Worm (Caenorhabditis elegans) whole organism, early embryonic: ENCODE measurements around the gene T20D3.5.

Experiments
- B0310.2 ChIP-seq: sonication (generic microtip); optimal IDR thresholded peaks from 2 replicates; lab custom pipeline; 2016; ENCODE audit warnings: mild to moderate bottlenecking, missing genetic modification characterization, missing compliant biosample characterization
- F13C5.2 ChIP-seq: sonication (generic microtip); optimal IDR thresholded peaks from 2 replicates; lab custom pipeline; 2017; ENCODE audit warnings: mild to moderate bottlenecking, missing genetic modification characterization, inconsistent platforms, missing compliant biosample characterization
- aly-1 ChIP-seq: sonication (generic microtip); optimal IDR thresholded peaks from 2 replicates; lab custom pipeline; 2016; ENCODE audit warnings: missing genetic modification characterization, missing compliant biosample characterization
- ceh-13 ChIP-seq: fragments of 200-800 bp; sonication (Bioruptor generic); optimal IDR thresholded peaks from 2 replicates; lab custom pipeline; 2018; ENCODE audit warnings: mild to moderate bottlenecking, missing genetic modification characterization, missing compliant biosample characterization
- ceh-36 ChIP-seq: sonication (generic microtip); optimal IDR thresholded peaks from 2 replicates; lab custom pipeline; 2016; ENCODE audit warnings: missing genetic modification characterization, inconsistent platforms, missing compliant biosample characterization
- ets-7 ChIP-seq: sonication (generic microtip); optimal IDR thresholded peaks from 2 replicates; lab custom pipeline; 2016; ENCODE audit warnings: missing genotype, missing genetic modification characterization, missing compliant biosample characterization
- flt-1 ChIP-seq: fragments of 200-800 bp; sonication (Bioruptor generic); IDR thresholded peaks from 2 replicates; pipeline ENCODE4 v1.3.6; 2022; ENCODE audit warnings: missing genetic modification characterization, missing compliant biosample characterization
- hmbx-1 ChIP-seq: sonication (generic microtip); optimal IDR thresholded peaks from 2 replicates; lab custom pipeline; 2016; ENCODE audit warnings: mild to moderate bottlenecking, missing genetic modification characterization, missing compliant biosample characterization
- hmg-4 ChIP-seq: fragments of 200-800 bp; sonication (Bioruptor generic); optimal IDR thresholded peaks from 2 replicates; lab custom pipeline; 2018; ENCODE audit warnings: mild to moderate bottlenecking, missing genetic modification characterization, missing compliant biosample characterization
- hnd-1 ChIP-seq: sonication (generic microtip); optimal IDR thresholded peaks from 2 replicates; lab custom pipeline; 2016; ENCODE audit warnings: missing genetic modification characterization, missing compliant biosample characterization
- pes-1 ChIP-seq: fragments of 200-800 bp; sonication (Bioruptor generic); IDR thresholded peaks from 2 replicates; pipeline ENCODE4 v1.3.6; 2022; ENCODE audit warnings: missing genetic modification reagents, missing genetic modification characterization, missing compliant biosample characterization
- scrt-1 ChIP-seq: fragments of 200-800 bp; sonication (Bioruptor generic); IDR thresholded peaks from 2 replicates; pipeline ENCODE4 v1.3.6; 2022; ENCODE audit warnings: missing genetic modification characterization, missing compliant biosample characterization
- tbx-11 ChIP-seq: fragments of 200-800 bp; sonication (Bioruptor generic); IDR thresholded peaks from 2 replicates; pipeline ENCODE4 v1.3.6; 2022; ENCODE audit warnings: missing genetic modification characterization, missing compliant biosample characterization
- tbx-37 ChIP-seq: fragments of 200-800 bp; sonication (Bioruptor generic); conservative IDR thresholded peaks from 2 replicates; pipeline ENCODE4 v1.3.6; 2022; ENCODE audit warnings: missing genetic modification reagents, missing genetic modification characterization, missing compliant biosample characterization
- tra-4 ChIP-seq: sonication (generic microtip); optimal IDR thresholded peaks from 2 replicates; lab custom pipeline; 2017; ENCODE audit warnings: missing genetic modification characterization, missing compliant biosample characterization

Gene T20D3.5

ce11 chrIV:9384826-9385225 is 48.0 kb downstream of the T20D3.5 start, which contains the start of gene C10C5.7:
Gene C10C5.7, plus strand, starts transcription at chrIV:9385126.
- TF ChIP-seq tbx-11 (GFP tag; lab: Robert Waterston, UW) (no peak), hnd-1 (tag; lab: Kevin White, UChicago) (no peak), ceh-13 (no peak), aly-1 (tag; lab: Kevin White, UChicago) (no peak), F13C5.2 (tag; lab: Kevin White, UChicago) (no peak), tbx-37 (GFP tag; lab: Robert Waterston, UW) (no peak), tra-4 (tag; lab: Kevin White, UChicago) (no peak), ceh-36 (tag; lab: Kevin White, UChicago) (no peak), ets-7 (tag; lab: Kevin White, UChicago) (no peak), pes-1 (no peak), hmbx-1 (no peak), B0310.2 (tag; lab: Kevin White, UChicago) (no peak), hmg-4 (GFP tag; lab: Kevin White, UChicago) (no peak)

DNA sequence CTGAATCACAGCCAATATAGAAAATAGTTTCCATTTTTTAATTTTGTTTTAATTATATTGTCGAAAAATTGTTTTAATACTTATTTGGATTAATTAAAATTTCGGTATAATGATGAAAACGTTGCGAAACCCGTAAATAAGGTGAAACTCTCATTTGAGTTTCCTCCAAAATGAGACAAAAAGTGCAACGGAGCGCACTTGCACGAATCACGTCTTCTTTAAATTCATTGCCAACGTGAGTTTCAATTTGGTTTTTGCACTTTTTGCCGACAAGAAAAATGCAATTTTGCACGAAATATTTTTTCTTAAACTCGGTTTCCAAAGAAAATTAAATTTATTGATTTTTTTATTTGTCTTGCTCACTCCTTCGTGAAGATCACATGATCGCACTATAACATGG is 49.2 kb downstream of the T20D3.5 start, which contains the start of gene daf-15:
daf-15 (plus strand) TSS at position 171 of the 400 bp plus-strand sequence.
- no peak for TF ChIP-seq scrt-1 (GFP tag; lab: Robert Waterston, UW)
- TF ChIP-seq tra-4 (tag; lab: Kevin White, UChicago) = no peak
- TF ChIP-seq flt-1 = no peak
- TF ChIP-seq aly-1 (tag; lab: Kevin White, UChicago) = no peak
